Fruit fly (Drosophila melanogaster) whole organism, embryonic: Measurements from ENCODE around the gene HDAC6.
A peak's percentile ranks its signal among the peaks of the same experiment; 100 is the strongest.

ENCODE experiments used
- Asciz ChIP-seq: fragments of 200-800 bp; sonication (Bioruptor generic); optimal IDR thresholded peaks from 2 replicates; lab custom pipeline; 2017; ENCODE audit warnings: missing biosample characterization, mild to moderate bottlenecking, missing genetic modification characterization, missing genetic modification reagents
- BEAF-32 ChIP-seq: fragments of 200-800 bp; sonication (Bioruptor generic); optimal IDR thresholded peaks from 3 replicates; lab custom pipeline; 2017; ENCODE audit warnings: missing biosample characterization, missing genetic modification characterization, mild to moderate bottlenecking, moderate library complexity, missing genetic modification reagents
- Bgb ChIP-seq: fragments of 200-800 bp; sonication (Bioruptor generic); IDR thresholded peaks from 2 replicates; pipeline ENCODE4 v1.3.6; 2022; ENCODE audit warnings: missing biosample characterization, missing genetic modification characterization; ENCODE audit not compliant: partially characterized antibody
- CG10147 ChIP-seq: fragments of 200-800 bp; sonication (Bioruptor generic); optimal IDR thresholded peaks from 2 replicates; lab custom pipeline; 2019; ENCODE audit warnings: missing biosample characterization, mild to moderate bottlenecking, missing genetic modification characterization, moderate library complexity
- CG10274 ChIP-seq: fragments of 200-800 bp; sonication (Bioruptor generic); optimal IDR thresholded peaks from 3 replicates; lab custom pipeline; 2017; ENCODE audit warnings: missing biosample characterization, mild to moderate bottlenecking, missing genetic modification characterization
- CG12219 ChIP-seq: fragments of 200-800 bp; sonication (Bioruptor generic); optimal IDR thresholded peaks from 3 replicates; lab custom pipeline; 2018; ENCODE audit warnings: missing biosample characterization, mild to moderate bottlenecking, missing genetic modification characterization
- CG12659 ChIP-seq: fragments of 200-800 bp; sonication (Bioruptor generic); optimal IDR thresholded peaks from 3 replicates; lab custom pipeline; 2017; ENCODE audit warnings: mild to moderate bottlenecking, missing biosample characterization, missing genetic modification reagents, missing genetic modification characterization
- CG15514 ChIP-seq: fragments of 200-800 bp; sonication (Bioruptor generic); optimal IDR thresholded peaks from 3 replicates; lab custom pipeline; 2017; ENCODE audit warnings: missing biosample characterization, missing genetic modification characterization, mild to moderate bottlenecking, moderate library complexity, missing genetic modification reagents
- CG1602 ChIP-seq: fragments of 200-800 bp; sonication (Bioruptor generic); optimal IDR thresholded peaks from 3 replicates; lab custom pipeline; 2016; ENCODE audit warnings: missing biosample characterization, missing genetic modification characterization
- CG1603 ChIP-seq: fragments of 200-800 bp; sonication (Bioruptor generic); optimal IDR thresholded peaks from 2 replicates; lab custom pipeline; 2019; ENCODE audit warnings: missing biosample characterization, mild to moderate bottlenecking, missing genetic modification characterization, moderate library complexity
- CG17829 ChIP-seq: fragments of 200-800 bp; optimal IDR thresholded peaks from 2 replicates; lab custom pipeline; 2019; ENCODE audit warnings: missing biosample characterization, mild to moderate bottlenecking, missing genetic modification characterization, moderate library complexity
- CG1792 ChIP-seq: fragments of 200-800 bp; sonication (Bioruptor generic); optimal IDR thresholded peaks from 2 replicates; lab custom pipeline; 2016; ENCODE audit warnings: missing biosample characterization, missing genetic modification characterization
- CG18476 ChIP-seq: fragments of 200-800 bp; sonication (Bioruptor generic); optimal IDR thresholded peaks from 2 replicates; lab custom pipeline; 2016; ENCODE audit warnings: missing biosample characterization, mild to moderate bottlenecking, missing genetic modification characterization
- CG2120 ChIP-seq: fragments of 200-800 bp; sonication (Bioruptor generic); optimal IDR thresholded peaks from 3 replicates; lab custom pipeline; 2016; ENCODE audit warnings: missing biosample characterization, missing genetic modification characterization
- CG7839 ChIP-seq: fragments of 200-800 bp; sonication (Bioruptor generic); optimal IDR thresholded peaks from 3 replicates; lab custom pipeline; 2018; ENCODE audit warnings: missing biosample characterization, mild to moderate bottlenecking, missing genetic modification characterization, moderate library complexity
- CG7963 ChIP-seq: fragments of 200-800 bp; sonication (Bioruptor generic); IDR thresholded peaks from 3 replicates; pipeline ENCODE4 v1.3.6; 2022; ENCODE audit warnings: missing biosample characterization, missing genetic modification characterization; ENCODE audit not compliant: partially characterized antibody
- CG8944 ChIP-seq: fragments of 200-800 bp; sonication (Bioruptor generic); optimal IDR thresholded peaks from 3 replicates; lab custom pipeline; 2016; ENCODE audit warnings: missing biosample characterization, missing genetic modification characterization
- Dll ChIP-seq: fragments of 200-800 bp; sonication (Bioruptor generic); IDR thresholded peaks from 4 replicates; pipeline ENCODE4 v1.3.6; 2022; ENCODE audit warnings: missing biosample characterization, missing genetic modification characterization; ENCODE audit not compliant: partially characterized antibody
- ERR ChIP-seq: fragments of 200-800 bp; sonication (Bioruptor generic); optimal IDR thresholded peaks from 2 replicates; lab custom pipeline; 2016; ENCODE audit warnings: missing biosample characterization, missing genetic modification characterization
- Hand ChIP-seq: fragments of 200-800 bp; sonication (Bioruptor generic); optimal IDR thresholded peaks from 2 replicates; lab custom pipeline; 2017; ENCODE audit warnings: mild to moderate bottlenecking, missing biosample characterization, missing genetic modification reagents, missing genetic modification characterization
- HmgD ChIP-seq: fragments of 200-800 bp; sonication (Bioruptor generic); optimal IDR thresholded peaks from 3 replicates; lab custom pipeline; 2016; ENCODE audit warnings: missing biosample characterization, missing genetic modification characterization
- Med ChIP-seq: fragments of 200-800 bp; sonication (Bioruptor generic); peaks from one replicate; lab custom pipeline; 2016; ENCODE audit warnings: missing biosample characterization, missing genetic modification characterization, mild to moderate bottlenecking, inconsistent platforms, moderate library complexity
- Opbp ChIP-seq: fragments of 200-800 bp; sonication (Bioruptor generic); IDR thresholded peaks from 3 replicates; pipeline ENCODE4 v1.3.6; 2022; ENCODE audit warnings: missing biosample characterization, missing genetic modification characterization; ENCODE audit not compliant: partially characterized antibody
- Scr ChIP-seq: fragments of 200-800 bp; sonication (Bioruptor generic); IDR thresholded peaks from 2 replicates; pipeline ENCODE4 v1.3.6; 2022; ENCODE audit warnings: missing biosample characterization, missing genetic modification characterization; ENCODE audit not compliant: partially characterized antibody
- TFAM ChIP-seq: fragments of 200-800 bp; sonication (Bioruptor generic); optimal IDR thresholded peaks from 2 replicates; lab custom pipeline; 2017; ENCODE audit warnings: missing biosample characterization, missing genetic modification characterization, inconsistent platforms
- bigmax ChIP-seq: fragments of 200-800 bp; sonication (Bioruptor generic); optimal IDR thresholded peaks from 2 replicates; lab custom pipeline; 2018; ENCODE audit warnings: missing biosample characterization, mild to moderate bottlenecking, missing genetic modification characterization
- bsh ChIP-seq, 2 experiments: fragments of 200-800 bp; sonication (Bioruptor generic); optimal IDR thresholded peaks; 2 replicates each; lab custom pipeline; 2017 to 2018; ENCODE audit warnings: mild to moderate bottlenecking in 2 of 2, missing biosample characterization in 2 of 2, missing genetic modification characterization in 2 of 2, moderate library complexity in 1 of 2
- cg ChIP-seq: fragments of 200-800 bp; sonication (Bioruptor generic); optimal IDR thresholded peaks from 3 replicates; lab custom pipeline; 2019; ENCODE audit warnings: missing biosample characterization, mild to moderate bottlenecking, missing genetic modification characterization, moderate library complexity
- fd96Cb ChIP-seq: fragments of 200-800 bp; sonication (Bioruptor generic); optimal IDR thresholded peaks from 2 replicates; lab custom pipeline; 2018; ENCODE audit warnings: missing biosample characterization, mild to moderate bottlenecking, missing genetic modification characterization, moderate library complexity
- gt ChIP-seq: fragments of 200-800 bp; sonication (Bioruptor generic); IDR thresholded peaks from 2 replicates; pipeline ENCODE4 v1.3.6; 2022; ENCODE audit warnings: missing biosample characterization, missing genetic modification characterization
- knrl ChIP-seq: fragments of 200-800 bp; sonication (Bioruptor generic); IDR thresholded peaks from 3 replicates; pipeline ENCODE4 v1.3.6; 2022; ENCODE audit warnings: missing biosample characterization, missing genetic modification characterization; ENCODE audit not compliant: partially characterized antibody
- lola ChIP-seq, 3 experiments: fragments of >200 bp in 2 of 3; fragments of 200-800 bp in 1 of 3; sonication (Bioruptor generic) in 1 of 3; optimal IDR thresholded peaks; 2 replicates each; lab custom pipeline; 2017 to 2019; ENCODE audit warnings: missing biosample characterization in 3 of 3, missing genetic modification characterization in 3 of 3, mild to moderate bottlenecking in 1 of 3, moderate library complexity in 1 of 3
- org-1 ChIP-seq: fragments of 200-800 bp; sonication (Bioruptor generic); optimal IDR thresholded peaks from 2 replicates; lab custom pipeline; 2017; ENCODE audit warnings: missing biosample characterization, missing genetic modification characterization
- prd ChIP-seq, 3 experiments: fragments of >200 bp in 2 of 3; fragments of 200-800 bp in 1 of 3; sonication (Bioruptor generic) in 1 of 3; optimal IDR thresholded peaks in 2 of 3; IDR thresholded peaks in 1 of 3; 2 replicates in 2 of 3; 3 replicates in 1 of 3; pipeline versions ENCODE4 v1.3.6 to Lab custom; 2017 to 2022; ENCODE audit warnings: missing biosample characterization in 1 of 3, missing genetic modification characterization in 1 of 3
- sc ChIP-seq, 3 experiments: fragments of >200 bp in 2 of 3; fragments of 200-800 bp in 1 of 3; sonication (Bioruptor generic) in 1 of 3; optimal IDR thresholded peaks; 2 replicates in 2 of 3; 3 replicates in 1 of 3; lab custom pipeline; 2017; ENCODE audit warnings: mild to moderate bottlenecking in 1 of 3, missing biosample characterization in 1 of 3, missing genetic modification characterization in 1 of 3, missing genetic modification reagents in 1 of 3
- trem ChIP-seq: fragments of 200-800 bp; optimal IDR thresholded peaks from 3 replicates; lab custom pipeline; 2019; ENCODE audit warnings: missing biosample characterization, mild to moderate bottlenecking, missing genetic modification characterization, moderate library complexity
- unc-4 ChIP-seq: fragments of 200-800 bp; sonication (Bioruptor generic); IDR thresholded peaks from 2 replicates; pipeline ENCODE4 v1.3.6; 2022; ENCODE audit warnings: missing biosample characterization, missing genetic modification characterization; ENCODE audit not compliant: partially characterized antibody

Gene HDAC6

DNA sequence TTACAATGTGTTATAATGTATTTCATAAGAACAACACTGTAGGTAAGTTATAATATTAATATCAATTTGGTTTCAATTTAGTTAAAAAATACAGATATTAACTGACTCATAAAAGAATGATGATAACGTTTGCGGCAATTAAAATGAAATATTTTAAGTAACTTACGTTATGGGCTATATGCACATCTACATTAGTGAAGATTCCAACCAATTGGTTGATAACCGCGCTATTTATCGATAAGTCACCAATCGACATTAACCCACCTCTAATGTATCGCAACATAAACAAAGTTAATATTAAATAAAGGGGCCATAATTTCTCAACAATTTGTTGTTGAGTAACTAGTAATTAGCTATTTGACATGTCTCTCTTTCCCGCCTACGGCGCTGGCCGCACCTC lies 40.3 kb upstream of the HDAC6 start, which contains the start of gene CG5877 (continued):
- TF ChIP-seq Dll (0 out of 4 replicates have a peak, but pooled peaks have one; percentile 32), bsh (GFP tag; optimal IDR thresholded peaks at IDR 0.05; lab: Kevin White, UChicago) (no peak), CG10274 (GFP tag; lab: Kevin White, UChicago) (no peak), CG12659 (GFP tag; lab: Kevin White, UChicago) (peak; percentile 40), CG18476 (GFP tag; lab: Kevin White, UChicago) (no peak), Hand (GFP tag; lab: Kevin White, UChicago) (no peak), CG15514 (GFP tag; lab: Kevin White, UChicago) (peak; percentile 2), ERR (GFP tag; lab: Kevin White, UChicago) (no peak), HmgD (GFP tag; lab: Kevin White, UChicago) (no peak), fd96Cb (tag; lab: Kevin White, UChicago) (no peak), CG10147 (no peak), CG8944 (no peak), org-1 (GFP tag; lab: Kevin White, UChicago) (no peak), BEAF-32 (GFP tag; lab: Kevin White, UChicago) (peak; percentile 51), gt (no peak), Bgb (peak; percentile 28), lola (GFP tag; optimal IDR thresholded peaks at IDR 0.05; lab: Kevin White, UChicago) (no peak), Asciz (GFP tag; lab: Kevin White, UChicago) (no peak), unc-4 (GFP tag; lab: Robert Waterston, UW) (peak; percentile 13; the same call in 1 of the 2 replicates), prd (optimal IDR thresholded peaks at IDR 0.05; lab: Kevin White, UChicago) (no peak), prd (GFP tag; IDR thresholded peaks at IDR 0.05; lab: Robert Waterston, UW) (no peak), CG12219 (no peak), sc (optimal IDR thresholded peaks at IDR 0.05; lab: Kevin White, UChicago) (no peak), sc (GFP tag; optimal IDR thresholded peaks at IDR 0.05; lab: Kevin White, UChicago) (no peak), Opbp (GFP tag; lab: Robert Waterston, UW) (0 out of 3 replicates have a peak, but pooled peaks have one; percentile 24), cg (GFP tag; lab: Kevin White, UChicago) (no peak), CG7839 (tag; lab: Kevin White, UChicago) (no peak), bigmax (GFP tag; lab: Kevin White, UChicago) (no peak), CG2120 (GFP tag; lab: Kevin White, UChicago) (no peak), CG1603 (tag; lab: Kevin White, UChicago) (peak; percentile 9), CG17829 (tag; lab: Kevin White, UChicago) (no peak), trem (tag; lab: Kevin White, UChicago) (no peak), TFAM (GFP tag; lab: Kevin White, UChicago) (no peak), knrl (GFP tag; lab: Robert Waterston, UW) (0 out of 3 replicates have a peak, but pooled peaks have one; percentile 12), Scr (GFP tag; lab: Robert Waterston, UW) (peak; percentile 42), CG1602 (GFP tag; lab: Kevin White, UChicago) (no peak), CG7963 (GFP tag; lab: Robert Waterston, UW) (0 out of 3 replicates have a peak, but pooled peaks have one; percentile 11), CG1792 (GFP tag; lab: Kevin White, UChicago) (no peak), Med (GFP tag; lab: Kevin White, UChicago) (peak; percentile 21)
